Fruit fly (Drosophila melanogaster) whole organism, embryonic: ENCODE results near the gene CG33986.

Source experiments
- B-H2 ChIP-seq: fragments of 200-800 bp; sonication (Bioruptor generic); optimal IDR thresholded peaks from 2 replicates; lab custom pipeline; 2018; ENCODE audit warnings: missing biosample characterization, mild to moderate bottlenecking, missing genetic modification characterization
- CG10274 ChIP-seq: fragments of 200-800 bp; sonication (Bioruptor generic); optimal IDR thresholded peaks from 3 replicates; lab custom pipeline; 2017; ENCODE audit warnings: missing biosample characterization, mild to moderate bottlenecking, missing genetic modification characterization
- CG12219 ChIP-seq: fragments of 200-800 bp; sonication (Bioruptor generic); optimal IDR thresholded peaks from 3 replicates; lab custom pipeline; 2018; ENCODE audit warnings: missing biosample characterization, mild to moderate bottlenecking, missing genetic modification characterization
- CG14050 ChIP-seq: fragments of 200-800 bp; sonication (Bioruptor generic); IDR thresholded peaks from 3 replicates; pipeline ENCODE4 v1.3.6; 2022; ENCODE audit warnings: missing biosample characterization, missing genetic modification characterization
- CG14441 ChIP-seq: fragments of 200-800 bp; sonication (Bioruptor generic); IDR thresholded peaks from 2 replicates; pipeline ENCODE4 v1.3.6; 2022; ENCODE audit warnings: missing biosample characterization, missing genetic modification characterization
- CG15073 ChIP-seq: fragments of 200-800 bp; sonication (Bioruptor generic); optimal IDR thresholded peaks from 2 replicates; lab custom pipeline; 2016; ENCODE audit warnings: missing biosample characterization, missing genetic modification characterization
- CG1529 ChIP-seq: fragments of 200-800 bp; sonication (Bioruptor generic); optimal IDR thresholded peaks from 3 replicates; lab custom pipeline; 2018; ENCODE audit warnings: missing biosample characterization, missing genetic modification characterization
- CG15696 ChIP-seq: fragments of 200-800 bp; sonication (Bioruptor generic); optimal IDR thresholded peaks from 2 replicates; lab custom pipeline; 2019; ENCODE audit warnings: missing biosample characterization, mild to moderate bottlenecking, missing genetic modification characterization, moderate library complexity
- CG16813 ChIP-seq: fragments of 200-800 bp; sonication (Bioruptor generic); IDR thresholded peaks from 3 replicates; pipeline ENCODE4 v1.3.6; 2022; ENCODE audit warnings: missing biosample characterization, missing genetic modification characterization; ENCODE audit not compliant: partially characterized antibody
- CG16863 ChIP-seq: fragments of 200-800 bp; sonication (Bioruptor generic); optimal IDR thresholded peaks from 3 replicates; lab custom pipeline; 2016; ENCODE audit warnings: missing biosample characterization, missing genetic modification characterization
- CG1792 ChIP-seq: fragments of 200-800 bp; sonication (Bioruptor generic); optimal IDR thresholded peaks from 2 replicates; lab custom pipeline; 2016; ENCODE audit warnings: missing biosample characterization, missing genetic modification characterization
- CG18619 ChIP-seq: fragments of 200-800 bp; sonication (Bioruptor generic); optimal IDR thresholded peaks from 3 replicates; lab custom pipeline; 2017; ENCODE audit warnings: missing biosample characterization, mild to moderate bottlenecking, missing genetic modification characterization
- CG2199 ChIP-seq: fragments of 200-800 bp; sonication (Bioruptor generic); IDR thresholded peaks from 3 replicates; pipeline ENCODE4 v1.3.6; 2022; ENCODE audit warnings: missing biosample characterization, missing genetic modification characterization
- CG30020 ChIP-seq: fragments of 200-800 bp; optimal IDR thresholded peaks from 2 replicates; lab custom pipeline; 2019; ENCODE audit warnings: missing biosample characterization, mild to moderate bottlenecking, missing genetic modification characterization, moderate library complexity
- CG31365 ChIP-seq: fragments of 200-800 bp; sonication (Bioruptor generic); optimal IDR thresholded peaks from 2 replicates; lab custom pipeline; 2018; ENCODE audit warnings: missing biosample characterization, mild to moderate bottlenecking, missing genetic modification characterization
- CG3163 ChIP-seq: fragments of 200-800 bp; sonication (Bioruptor generic); optimal IDR thresholded peaks from 3 replicates; lab custom pipeline; 2016; ENCODE audit warnings: missing biosample characterization, missing genetic modification characterization
- CG3847 ChIP-seq: fragments of 200-800 bp; sonication (Bioruptor generic); IDR thresholded peaks from 2 replicates; pipeline ENCODE4 v1.3.6; 2022; ENCODE audit warnings: missing biosample characterization, missing genetic modification characterization
- CG4328 ChIP-seq: fragments of 200-800 bp; sonication (Bioruptor generic); optimal IDR thresholded peaks from 3 replicates; lab custom pipeline; 2017; ENCODE audit warnings: missing biosample characterization, missing genetic modification reagents, missing genetic modification characterization
- CG4707 ChIP-seq: fragments of 200-800 bp; sonication (Bioruptor generic); optimal IDR thresholded peaks from 2 replicates; lab custom pipeline; 2018; ENCODE audit warnings: missing biosample characterization, mild to moderate bottlenecking, missing genetic modification characterization, moderate library complexity
- CG8290 ChIP-seq, 3 experiments: fragments of 200-800 bp; sonication (Bioruptor generic); optimal IDR thresholded peaks; 2 replicates each; lab custom pipeline; 2016 to 2019; ENCODE audit warnings: missing biosample characterization in 3 of 3, missing genetic modification characterization in 3 of 3, mild to moderate bottlenecking in 2 of 3, moderate library complexity in 1 of 3
- Camta ChIP-seq: fragments of 200-800 bp; sonication (Bioruptor generic); optimal IDR thresholded peaks from 2 replicates; lab custom pipeline; 2016; ENCODE audit warnings: missing biosample characterization, missing genetic modification characterization
- GATAe ChIP-seq: fragments of 200-800 bp; sonication (Bioruptor generic); conservative IDR thresholded peaks from 2 replicates; pipeline ENCODE4 v1.3.6; 2022; ENCODE audit warnings: missing biosample characterization, missing genetic modification characterization
- Gsc ChIP-seq: fragments of 200-800 bp; sonication (Bioruptor generic); IDR thresholded peaks from 2 replicates; pipeline ENCODE4 v1.3.6; 2022; ENCODE audit warnings: missing biosample characterization, missing genetic modification characterization
- Hmx ChIP-seq: fragments of 200-800 bp; sonication (Bioruptor generic); optimal IDR thresholded peaks from 2 replicates; lab custom pipeline; 2016; ENCODE audit warnings: missing biosample characterization, missing genetic modification characterization
- Med ChIP-seq: fragments of 200-800 bp; sonication (Bioruptor generic); peaks from one replicate; lab custom pipeline; 2016; ENCODE audit warnings: missing biosample characterization, missing genetic modification characterization, mild to moderate bottlenecking, inconsistent platforms, moderate library complexity
- Side ChIP-seq: fragments of 200-800 bp; sonication (Bioruptor generic); optimal IDR thresholded peaks from 2 replicates; lab custom pipeline; 2016; ENCODE audit warnings: missing biosample characterization, missing genetic modification characterization
- Spps ChIP-seq: fragments of 200-800 bp; sonication (Bioruptor generic); optimal IDR thresholded peaks from 2 replicates; lab custom pipeline; 2018; ENCODE audit warnings: missing biosample characterization, mild to moderate bottlenecking, missing genetic modification characterization
- ato ChIP-seq: fragments of 200-800 bp; sonication (Bioruptor generic); IDR thresholded peaks from 2 replicates; pipeline ENCODE4 v1.3.6; 2022; ENCODE audit warnings: missing biosample characterization, missing genetic modification characterization; ENCODE audit not compliant: partially characterized antibody
- chinmo ChIP-seq: fragments of 200-800 bp; sonication (Bioruptor generic); IDR thresholded peaks from 4 replicates; pipeline ENCODE4 v1.3.6; 2022; ENCODE audit warnings: missing biosample characterization, missing genetic modification characterization; ENCODE audit not compliant: partially characterized antibody
- corto ChIP-seq: fragments of 200-800 bp; sonication (Bioruptor generic); optimal IDR thresholded peaks from 2 replicates; lab custom pipeline; 2016; ENCODE audit warnings: missing biosample characterization, mild to moderate bottlenecking, missing genetic modification characterization, moderate library complexity
- danr ChIP-seq: fragments of 200-800 bp; sonication (Bioruptor generic); IDR thresholded peaks from 2 replicates; pipeline ENCODE4 v1.3.6; 2022; ENCODE audit warnings: missing biosample characterization, missing genetic modification characterization
- dimm ChIP-seq: fragments of 200-800 bp; sonication (Bioruptor generic); IDR thresholded peaks from 2 replicates; pipeline ENCODE4 v1.3.6; 2022; ENCODE audit warnings: missing biosample characterization, missing genetic modification characterization
- en ChIP-seq: fragments of 200-800 bp; sonication (Bioruptor generic); optimal IDR thresholded peaks from 2 replicates; lab custom pipeline; 2016; ENCODE audit warnings: missing biosample characterization, missing genetic modification characterization
- eve ChIP-seq, 2 experiments: fragments of >200 bp; optimal IDR thresholded peaks; 2 replicates each; lab custom pipeline; 2017; ENCODE audit warnings: missing biosample characterization in 2 of 2, missing genetic modification characterization in 2 of 2
- exex ChIP-seq: fragments of 200-800 bp; sonication (Bioruptor generic); optimal IDR thresholded peaks from 4 replicates; lab custom pipeline; 2018; ENCODE audit warnings: missing biosample characterization, mild to moderate bottlenecking, missing genetic modification characterization, moderate library complexity
- grn ChIP-seq: fragments of 200-800 bp; sonication (Bioruptor generic); optimal IDR thresholded peaks from 3 replicates; lab custom pipeline; 2017; ENCODE audit warnings: missing biosample characterization, missing genetic modification characterization
- mirr ChIP-seq: fragments of 200-800 bp; sonication (Bioruptor generic); optimal IDR thresholded peaks from 3 replicates; lab custom pipeline; 2018; ENCODE audit warnings: missing biosample characterization, mild to moderate bottlenecking, missing genetic modification characterization
- pb ChIP-seq: fragments of 200-800 bp; sonication (Bioruptor generic); optimal IDR thresholded peaks from 3 replicates; lab custom pipeline; 2016; ENCODE audit warnings: missing biosample characterization, missing genetic modification characterization
- pho ChIP-seq: fragments of 200-800 bp; sonication (Bioruptor generic); optimal IDR thresholded peaks from 2 replicates; lab custom pipeline; 2016; ENCODE audit warnings: missing biosample characterization, missing genetic modification characterization
- pros ChIP-seq: fragments of 200-800 bp; sonication (Bioruptor generic); optimal IDR thresholded peaks from 3 replicates; lab custom pipeline; 2019; ENCODE audit warnings: missing biosample characterization, mild to moderate bottlenecking, missing genetic modification characterization, moderate library complexity
- pzg ChIP-seq: fragments of 200-800 bp; sonication (Bioruptor generic); optimal IDR thresholded peaks from 3 replicates; lab custom pipeline; 2018; ENCODE audit warnings: missing biosample characterization, mild to moderate bottlenecking, missing genetic modification characterization, moderate library complexity
- row ChIP-seq: fragments of 200-800 bp; sonication (Bioruptor generic); IDR thresholded peaks from 3 replicates; pipeline ENCODE4 v1.3.6; 2022; ENCODE audit warnings: missing biosample characterization, missing genetic modification characterization
- salm ChIP-seq: fragments of 200-800 bp; sonication (Bioruptor generic); optimal IDR thresholded peaks from 2 replicates; lab custom pipeline; 2018; ENCODE audit warnings: missing biosample characterization, mild to moderate bottlenecking, missing genetic modification characterization
- sc ChIP-seq, 3 experiments: fragments of >200 bp in 2 of 3; fragments of 200-800 bp in 1 of 3; sonication (Bioruptor generic) in 1 of 3; optimal IDR thresholded peaks; 2 replicates in 2 of 3; 3 replicates in 1 of 3; lab custom pipeline; 2017; ENCODE audit warnings: mild to moderate bottlenecking in 1 of 3, missing biosample characterization in 1 of 3, missing genetic modification characterization in 1 of 3, missing genetic modification reagents in 1 of 3
- sd ChIP-seq: fragments of 200-800 bp; sonication (Bioruptor generic); optimal IDR thresholded peaks from 3 replicates; lab custom pipeline; 2018; ENCODE audit warnings: missing biosample characterization, mild to moderate bottlenecking, missing genetic modification characterization, moderate library complexity
- sens-2 ChIP-seq: fragments of 200-800 bp; sonication (Bioruptor generic); IDR thresholded peaks from 2 replicates; pipeline ENCODE4 v1.3.6; 2022; ENCODE audit warnings: missing biosample characterization, missing genetic modification characterization
- sim ChIP-seq: fragments of 200-800 bp; sonication (Bioruptor generic); IDR thresholded peaks from 2 replicates; pipeline ENCODE4 v1.3.6; 2022; ENCODE audit warnings: missing biosample characterization, missing genetic modification characterization
- slbo ChIP-seq: fragments of 200-800 bp; sonication (Bioruptor generic); IDR thresholded peaks from 2 replicates; pipeline ENCODE4 v1.3.6; 2022; ENCODE audit warnings: missing biosample characterization, missing genetic modification characterization
- zfh1 ChIP-seq: fragments of 200-800 bp; sonication (Bioruptor generic); IDR thresholded peaks from 3 replicates; pipeline ENCODE4 v1.3.6; 2022; ENCODE audit warnings: missing biosample characterization, missing genetic modification characterization

Gene CG33986

dm6 chr3L:15518344-15518743 lies 6.7 kb downstream of the CG33986 start (continued):
- TF ChIP-seq sim (GFP tag; lab: Robert Waterston, UW) = no peak
- TF ChIP-seq CG14441 = no peak
- no peak for TF ChIP-seq sc (optimal IDR thresholded peaks at IDR 0.05; lab: Kevin White, UChicago)
- no peak for TF ChIP-seq sc (GFP tag; optimal IDR thresholded peaks at IDR 0.05; lab: Kevin White, UChicago)
- peak; percentile 29 for TF ChIP-seq Med
- no peak for TF ChIP-seq corto (GFP tag; lab: Kevin White, UChicago)
- peak; percentile 42 for TF ChIP-seq GATAe (GFP tag; lab: Robert Waterston, UW)
- TF ChIP-seq ato (GFP tag; lab: Robert Waterston, UW) = no peak
- TF ChIP-seq sens-2 (GFP tag; lab: Robert Waterston, UW) = no peak

dm6 chr3L:15517508-15517907 lies 7.5 kb downstream of the CG33986 start:
- TF ChIP-seq Spps (tag; lab: Kevin White, UChicago) (no peak), grn (peak; percentile 8), CG1792 (GFP tag; lab: Kevin White, UChicago) (no peak), CG14050 (no peak), Gsc (GFP tag; lab: Robert Waterston, UW) (no peak), CG2199 (GFP tag; lab: Robert Waterston, UW) (peak; percentile 84; the same call in 2 of the 3 replicates), danr (no peak), exex (tag; lab: Kevin White, UChicago) (peak; percentile 93), CG30020 (no peak), eve (GFP tag; optimal IDR thresholded peaks at IDR 0.05; lab: Kevin White, UChicago) (peak in 1 of 2 experiments; percentile 33), CG4707 (GFP tag; lab: Kevin White, UChicago) (no peak), CG15696 (tag; lab: Kevin White, UChicago) (peak; percentile 12), chinmo (no peak), CG16813 (GFP tag; lab: Robert Waterston, UW) (no peak), CG16863 (no peak), B-H2 (GFP tag; lab: Kevin White, UChicago) (no peak), CG3163 (GFP tag; lab: Kevin White, UChicago) (no peak), pb (GFP tag; lab: Kevin White, UChicago) (no peak), CG15073 (GFP tag; lab: Kevin White, UChicago) (no peak), Hmx (GFP tag; lab: Kevin White, UChicago) (no peak), sd (tag; lab: Kevin White, UChicago) (peak; percentile 55), en (GFP tag; lab: Kevin White, UChicago) (no peak), CG4328 (GFP tag; lab: Kevin White, UChicago) (no peak), CG12219 (no peak), Camta (no peak), row (GFP tag; lab: Robert Waterston, UW) (peak; percentile 39; the same call in 2 of the 3 replicates), GATAe (GFP tag; lab: Robert Waterston, UW) (peak; percentile 72), CG31365 (no peak), zfh1 (GFP tag; lab: Robert Waterston, UW) (0 out of 3 replicates have a peak, but pooled peaks have one; percentile 24), pzg (GFP tag; lab: Kevin White, UChicago) (no peak), CG1529 (GFP tag; lab: Kevin White, UChicago) (no peak), dimm (GFP tag; lab: Robert Waterston, UW) (no peak), CG10274 (GFP tag; lab: Kevin White, UChicago) (no peak), salm (tag; lab: Kevin White, UChicago) (no peak), CG3847 (no peak), mirr (GFP tag; lab: Kevin White, UChicago) (peak; percentile 12), slbo (GFP tag; lab: Robert Waterston, UW) (no peak), pho (no peak), CG18619 (GFP tag; lab: Kevin White, UChicago) (no peak), CG8290 (GFP tag; optimal IDR thresholded peaks at IDR 0.05; lab: Kevin White, UChicago) (no peak), CG8290 (tag; optimal IDR thresholded peaks at IDR 0.05; lab: Kevin White, UChicago) (peak in 1 of 2 experiments; percentile 25), Side (no peak), pros (GFP tag; lab: Kevin White, UChicago) (no peak)
